Worm (Caenorhabditis elegans) whole organism, L4 larva: ENCODE measurements around the gene dmsr-13.

Source experiments
- F10B5.3 ChIP-seq: sonication (generic microtip); optimal IDR thresholded peaks from 2 replicates; lab custom pipeline; 2016; ENCODE audit warnings: mild to moderate bottlenecking, missing genetic modification characterization, missing compliant biosample characterization
- F49E8.2 ChIP-seq: sonication (generic microtip); optimal IDR thresholded peaks from 2 replicates; lab custom pipeline; 2016; ENCODE audit warnings: missing compliant biosample characterization, mild to moderate bottlenecking, missing genetic modification characterization, borderline replicate concordance
- T20F7.1 ChIP-seq: fragments of 200-800 bp; sonication (Bioruptor generic); optimal IDR thresholded peaks from 2 replicates; lab custom pipeline; 2018; ENCODE audit warnings: mild to moderate bottlenecking, missing genetic modification characterization, missing compliant biosample characterization
- Y75B8A.6 ChIP-seq: fragments of 200-800 bp; sonication (Bioruptor generic); IDR thresholded peaks from 2 replicates; pipeline ENCODE4 v1.3.6; 2022; ENCODE audit warnings: missing genetic modification reagents, missing genetic modification characterization, missing compliant biosample characterization
- aha-1 ChIP-seq: fragments of 150-350 bp; peaks from one replicate; lab custom pipeline; 2014; ENCODE audit warnings: missing biosample characterization, missing genetic modification characterization
- aly-2 ChIP-seq: sonication (generic microtip); optimal IDR thresholded peaks from 2 replicates; lab custom pipeline; 2018; ENCODE audit warnings: missing biosample characterization, missing genetic modification characterization
- ama-1 ChIP-seq: fragments of 150-350 bp; optimal IDR thresholded peaks from 2 replicates; lab custom pipeline; 2014; ENCODE audit warnings: inconsistent platforms, mixed read lengths
- ceh-44 ChIP-seq: fragments of 200-800 bp; sonication (Bioruptor generic); IDR thresholded peaks from 2 replicates; pipeline ENCODE4 v1.3.6; 2022; ENCODE audit warnings: missing genetic modification reagents, missing genetic modification characterization, missing compliant biosample characterization
- cey-2 ChIP-seq: sonication (generic microtip); optimal IDR thresholded peaks from 3 replicates; lab custom pipeline; 2017; ENCODE audit warnings: missing genetic modification characterization, mild to moderate bottlenecking, missing compliant biosample characterization, antibody characterized with exemption, borderline replicate concordance; ENCODE audit not compliant: insufficient read depth
- dmd-6 ChIP-seq: fragments of 200-800 bp; sonication (Bioruptor generic); IDR thresholded peaks from 2 replicates; pipeline ENCODE4 v1.3.6; 2022; ENCODE audit warnings: missing genetic modification reagents, missing genetic modification characterization, missing compliant biosample characterization
- fos-1 ChIP-seq: fragments of 150-350 bp; optimal IDR thresholded peaks from 2 replicates; lab custom pipeline; 2014; ENCODE audit warnings: missing biosample characterization, missing genetic modification characterization
- gei-8 ChIP-seq: fragments of 200-800 bp; sonication (Bioruptor generic); optimal IDR thresholded peaks from 2 replicates; lab custom pipeline; 2018; ENCODE audit warnings: mild to moderate bottlenecking, missing genetic modification characterization, missing compliant biosample characterization
- lim-7 ChIP-seq: fragments of 200-800 bp; sonication (Bioruptor generic); IDR thresholded peaks from 2 replicates; pipeline ENCODE4 v1.3.6; 2022; ENCODE audit warnings: missing genetic modification characterization, missing compliant biosample characterization
- lin-15B ChIP-seq: fragments of 150-350 bp; sonication (generic microtip); optimal IDR thresholded peaks from 3 replicates; lab custom pipeline; 2014; ENCODE audit warnings: missing biosample characterization, missing genetic modification characterization
- mes-2 ChIP-seq: sonication (generic microtip); optimal IDR thresholded peaks from 2 replicates; lab custom pipeline; 2016; ENCODE audit warnings: missing genotype, mild to moderate bottlenecking, missing genetic modification characterization, missing compliant biosample characterization; ENCODE audit not compliant: poor library complexity, severe bottlenecking
- mxl-2 ChIP-seq: fragments of 200-800 bp; sonication (Bioruptor generic); conservative IDR thresholded peaks from 2 replicates; pipeline ENCODE4 v1.3.6; 2022; ENCODE audit warnings: missing genetic modification reagents, missing genetic modification characterization, missing compliant biosample characterization
- nhr-10 ChIP-seq: fragments of 150-350 bp; optimal IDR thresholded peaks from 2 replicates; lab custom pipeline; 2014; ENCODE audit warnings: missing biosample characterization, missing genetic modification characterization
- nhr-11 ChIP-seq: fragments of 150-350 bp; optimal IDR thresholded peaks from 2 replicates; lab custom pipeline; 2014; ENCODE audit warnings: missing biosample characterization, missing genetic modification characterization
- nhr-237 ChIP-seq: sonication (generic microtip); optimal IDR thresholded peaks from 2 replicates; lab custom pipeline; 2017; ENCODE audit warnings: missing biosample characterization, missing genetic modification characterization
- nhr-28 ChIP-seq: fragments of 150-350 bp; optimal IDR thresholded peaks from 2 replicates; lab custom pipeline; 2014; ENCODE audit warnings: missing biosample characterization, missing genetic modification characterization
- nhr-76 ChIP-seq: fragments of 150-350 bp; optimal IDR thresholded peaks from 2 replicates; lab custom pipeline; 2014; ENCODE audit warnings: missing biosample characterization, missing genetic modification characterization
- nhr-77 ChIP-seq: fragments of 150-350 bp; optimal IDR thresholded peaks from 2 replicates; lab custom pipeline; 2014; ENCODE audit warnings: missing biosample characterization, missing genetic modification characterization
- pha-4 ChIP-seq, 2 experiments: fragments of 150-350 bp in 1 of 2; fragments of 200-800 bp in 1 of 2; sonication (Bioruptor generic) in 1 of 2; IDR thresholded peaks in 1 of 2; optimal IDR thresholded peaks in 1 of 2; 2 replicates each; pipeline versions ENCODE4 v1.3.6 to Lab custom; 2014 to 2022; ENCODE audit warnings: missing genetic modification characterization in 2 of 2, missing genetic modification reagents in 2 of 2, missing biosample characterization in 1 of 2, missing compliant biosample characterization in 1 of 2
- rbr-2 ChIP-seq: sonication (generic microtip); optimal IDR thresholded peaks from 2 replicates; lab custom pipeline; 2016; ENCODE audit warnings: missing genotype, missing genetic modification characterization, missing compliant biosample characterization
- saeg-2 ChIP-seq: fragments of 200-800 bp; sonication (Bioruptor generic); IDR thresholded peaks from 2 replicates; pipeline ENCODE4 v1.3.6; 2022; ENCODE audit warnings: missing genetic modification reagents, missing genetic modification characterization, missing compliant biosample characterization
- skn-1 ChIP-seq: fragments of 150-350 bp; optimal IDR thresholded peaks from 2 replicates; lab custom pipeline; 2014; ENCODE audit warnings: missing biosample characterization, missing genetic modification characterization
- snpc-4 ChIP-seq: fragments of 150-350 bp; optimal IDR thresholded peaks from 2 replicates; lab custom pipeline; 2014; ENCODE audit warnings: missing biosample characterization, missing genetic modification characterization
- spr-1 ChIP-seq: sonication (generic microtip); optimal IDR thresholded peaks from 2 replicates; lab custom pipeline; 2016; ENCODE audit warnings: mild to moderate bottlenecking, missing genetic modification characterization, missing compliant biosample characterization
- unc-62 ChIP-seq, 3 experiments: fragments of 150-350 bp in 1 of 3; sonication (generic microtip); optimal IDR thresholded peaks in 2 of 3; peaks in 1 of 3; 1 replicate in 1 of 3; 2 replicates in 2 of 3; lab custom pipeline; 2014 to 2017; ENCODE audit warnings: missing biosample characterization in 3 of 3, missing genetic modification characterization in 3 of 3, missing genetic modification reagents in 3 of 3, missing genotype in 1 of 3
- vab-7 ChIP-seq: fragments of 200-800 bp; sonication (Bioruptor generic); IDR thresholded peaks from 2 replicates; pipeline ENCODE4 v1.3.6; 2022; ENCODE audit warnings: missing genetic modification reagents, missing genetic modification characterization, missing compliant biosample characterization
- zip-2 ChIP-seq: fragments of 150-350 bp; optimal IDR thresholded peaks from 2 replicates; lab custom pipeline; 2014; ENCODE audit warnings: missing biosample characterization, missing genetic modification characterization

dmsr-13 gene

DNA sequence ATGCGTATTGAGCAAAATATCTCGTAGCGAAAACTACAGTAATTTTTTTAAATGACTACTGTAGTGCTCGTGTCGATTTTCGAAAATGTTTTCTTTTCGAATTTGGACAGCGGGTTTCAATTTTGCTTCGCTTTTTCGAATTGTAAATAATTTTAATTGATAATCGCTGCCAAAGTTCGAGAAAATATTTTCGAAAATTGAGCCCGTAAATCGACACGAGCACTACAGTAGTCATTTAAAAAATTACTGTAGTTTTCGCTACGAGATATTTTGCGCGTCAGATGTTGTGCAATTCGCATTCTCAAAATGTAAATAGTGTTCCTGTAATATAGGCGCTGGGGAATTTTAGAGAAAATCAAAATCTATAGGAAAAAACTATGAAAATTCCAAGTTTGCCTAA is 37.5 kb downstream of the dmsr-13 start (continued):
- no peak for TF ChIP-seq nhr-11 (tag; lab: Kevin White, UChicago)

DNA sequence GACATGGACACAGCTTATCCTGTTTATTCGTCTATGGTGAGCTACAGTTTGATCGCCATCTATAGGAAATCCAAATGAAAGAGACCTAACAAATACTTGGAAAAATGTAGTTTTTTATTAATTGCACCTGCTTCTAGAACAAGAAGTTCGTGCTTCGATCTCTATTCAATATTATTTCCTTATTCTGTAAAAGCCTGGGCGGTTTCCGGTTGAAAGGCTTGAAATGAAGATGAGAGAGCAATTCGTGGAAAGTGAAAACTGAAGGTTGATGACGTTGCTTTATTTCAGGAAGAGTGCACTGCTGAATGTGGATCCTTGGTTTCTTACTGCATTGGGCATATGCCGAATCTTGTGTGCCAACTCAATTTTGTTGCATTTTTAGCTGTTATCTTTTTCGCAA is 39.0 kb downstream of the dmsr-13 start:
- TF ChIP-seq aha-1 (tag; lab: Kevin White, UChicago), result peak; percentile 34
- TF ChIP-seq rbr-2, result no peak

DNA sequence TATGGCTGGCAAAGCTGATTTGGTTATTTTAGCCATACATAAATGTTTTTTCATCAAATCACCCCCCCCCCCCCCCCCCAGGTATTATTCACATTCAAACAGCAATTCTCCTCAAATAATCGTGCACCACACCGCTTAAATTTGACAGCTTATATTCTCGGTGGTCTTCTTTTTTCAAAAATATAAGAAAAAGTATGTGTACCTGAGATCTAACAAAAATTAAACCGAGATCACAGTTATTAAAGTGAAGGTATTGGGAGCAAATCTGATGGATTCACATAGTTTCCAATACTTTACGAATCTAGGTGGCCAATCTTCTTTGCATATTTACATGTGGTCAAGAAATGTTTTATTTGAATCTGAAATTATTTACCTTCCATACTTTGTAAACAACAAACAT is 39.5 kb downstream of the dmsr-13 start, which contains the start of gene ZC404.15:
Gene ZC404.15, plus strand, starts transcription at position 301 of the 400 bp plus-strand sequence.
- TF ChIP-seq gei-8 (GFP tag; lab: Kevin White, UChicago) (no peak), aha-1 (tag; lab: Kevin White, UChicago) (peak; percentile 47)

DNA sequence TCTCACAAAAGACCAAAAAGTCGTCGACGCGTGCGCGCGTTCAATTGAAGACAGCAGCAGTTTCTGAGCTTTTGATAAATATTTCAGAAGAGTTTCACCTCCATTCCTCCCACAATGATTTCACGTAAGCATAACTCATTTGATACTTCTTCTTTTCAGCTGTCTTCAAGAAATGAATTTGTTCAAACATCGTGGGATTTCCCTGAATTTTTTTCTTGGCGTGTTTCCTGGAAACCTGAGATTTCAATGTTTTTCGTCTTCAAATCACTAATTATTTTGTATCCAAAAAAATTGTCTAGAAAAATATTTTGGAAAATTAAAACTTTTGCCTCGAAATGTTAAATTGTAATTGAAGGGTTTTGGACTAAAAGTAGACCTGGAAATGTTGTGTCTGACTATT is 41.3 kb downstream of the dmsr-13 start:
- TF ChIP-seq snpc-4 (tag; lab: Kevin White, UChicago) (no peak), vab-7 (no peak), aha-1 (tag; lab: Kevin White, UChicago) (no peak), Y75B8A.6 (GFP tag; lab: Robert Waterston, UW) (no peak), T20F7.1 (GFP tag; lab: Kevin White, UChicago) (no peak), nhr-237 (tag; lab: Kevin White, UChicago) (no peak), ama-1 (no peak), mxl-2 (GFP tag; lab: Robert Waterston, UW) (no peak), skn-1 (tag; lab: Kevin White, UChicago) (no peak), lim-7 (GFP tag; lab: Robert Waterston, UW) (no peak), nhr-76 (tag; lab: Kevin White, UChicago) (no peak), mes-2 (tag; lab: Kevin White, UChicago) (no peak), saeg-2 (no peak), dmd-6 (GFP tag; lab: Robert Waterston, UW) (no peak), F10B5.3 (tag; lab: Kevin White, UChicago) (no peak), nhr-10 (tag; lab: Kevin White, UChicago) (no peak), zip-2 (tag; lab: Kevin White, UChicago) (no peak), aly-2 (no peak), ceh-44 (GFP tag; lab: Robert Waterston, UW) (no peak)

DNA sequence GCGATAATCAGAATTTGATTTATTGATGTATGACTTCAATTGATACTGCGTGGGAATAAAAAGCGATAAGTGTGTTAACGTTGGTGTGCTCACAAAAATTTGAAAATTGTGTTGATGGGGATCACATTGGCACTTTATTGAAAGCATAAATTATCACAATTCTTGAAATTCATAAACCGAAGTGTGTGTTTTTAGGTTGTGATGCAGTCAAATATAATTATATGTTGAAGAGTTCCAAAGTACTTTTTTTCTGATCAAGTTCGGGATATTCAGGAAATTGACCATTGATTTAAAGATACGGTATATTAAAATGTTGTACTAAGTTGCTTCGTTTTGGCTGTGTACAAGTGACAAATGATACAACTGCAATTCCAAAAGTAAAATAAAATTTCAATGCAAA is 44.0 kb downstream of the dmsr-13 start, which contains the start of gene srh-28:
Gene srh-28, minus strand, starts transcription at position 101 of the 400 bp plus-strand sequence.
- TF ChIP-seq unc-62 (GFP tag; optimal IDR thresholded peaks at IDR 0.05 in 1 of 2; lab: Kevin White, UChicago), result peak in 1 of 2 experiments; percentile 22
- no peak for TF ChIP-seq unc-62 (tag; optimal IDR thresholded peaks at IDR 0.05; lab: Kevin White, UChicago)
- no peak for TF ChIP-seq snpc-4 (tag; lab: Kevin White, UChicago)

DNA sequence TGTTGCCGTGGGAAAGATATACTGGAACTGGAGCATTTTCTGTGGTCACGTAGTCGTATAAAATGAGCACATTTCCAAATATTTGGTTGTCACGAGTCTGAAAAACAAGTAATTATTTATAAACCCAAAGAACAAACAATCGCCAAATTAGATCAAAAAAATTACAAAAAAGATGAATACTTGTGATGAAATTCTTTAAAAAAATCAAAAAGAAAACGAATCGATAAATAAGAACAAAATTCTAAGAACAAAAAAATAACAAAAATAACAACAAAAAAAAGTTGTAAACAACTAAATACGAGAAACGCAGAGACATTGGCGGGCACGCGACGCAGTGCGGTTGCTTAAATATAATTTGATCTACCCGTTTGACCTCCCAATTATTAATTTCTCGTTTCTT is 46.0 kb downstream of the dmsr-13 start, which contains the start of gene ZC404.16:
Gene ZC404.16, minus strand, starts transcription at position 101 of the 400 bp plus-strand sequence.
- TF ChIP-seq F10B5.3 (tag; lab: Kevin White, UChicago) (no peak), spr-1 (tag; lab: Kevin White, UChicago) (no peak), lin-15B (tag; lab: Kevin White, UChicago) (no peak), lim-7 (GFP tag; lab: Robert Waterston, UW) (no peak), nhr-28 (tag; lab: Kevin White, UChicago) (no peak), fos-1 (tag; lab: Kevin White, UChicago) (no peak), nhr-77 (tag; lab: Kevin White, UChicago) (no peak), F49E8.2 (tag; lab: Kevin White, UChicago) (no peak), cey-2 (tag; lab: Kevin White, UChicago) (no peak), pha-4 (GFP tag; IDR thresholded peaks at IDR 0.05; lab: Robert Waterston, UW) (no peak), pha-4 (tag; optimal IDR thresholded peaks at IDR 0.05; lab: Kevin White, UChicago) (no peak)
